Worm (Caenorhabditis elegans): ENCODE results near the gene fipr-2.

DNA sequence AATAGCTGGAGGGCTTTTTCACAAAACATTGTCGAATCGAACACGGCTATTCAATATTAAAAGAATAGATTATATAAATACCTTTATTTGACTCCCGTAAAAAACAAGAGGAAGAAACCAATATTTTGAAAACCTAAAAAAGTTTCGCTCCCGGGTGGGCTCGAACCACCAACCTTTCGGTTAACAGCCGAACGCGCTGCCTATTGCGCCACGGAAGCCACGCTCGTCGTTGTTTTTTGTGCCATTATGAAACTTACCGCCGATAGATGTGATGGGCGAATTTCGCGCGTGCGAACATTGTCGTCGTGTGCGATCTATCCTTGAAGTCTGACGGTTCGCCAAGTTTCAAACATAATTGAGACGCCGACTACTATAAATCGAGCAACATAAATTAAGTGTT, 33.3 kb upstream of the fipr-2 start:
- TF ChIP-seq dve-1 (tag; optimal IDR thresholded peaks at IDR 0.05) = no peak
- TF ChIP-seq K09A11.1 (tag; optimal IDR thresholded peaks at IDR 0.05; ENCODE audit: insufficient read depth) = no peak

All from whole organism, late embryonic.